Fruit fly (Drosophila melanogaster): ENCODE results near the gene Naprt.

Gene Naprt

dm6 chr2L:4224158-4224799 lies 26.4 kb upstream of the Naprt start (continued):
- TF ChIP-seq ind (GFP tag; optimal IDR thresholded peaks at IDR 0.05) (peak; percentile 43), grau (tag; optimal IDR thresholded peaks at IDR 0.05) (peak; percentile 4), mirr (GFP tag; optimal IDR thresholded peaks at IDR 0.05) (peak; percentile 88), insv (GFP tag; optimal IDR thresholded peaks at IDR 0.05) (peak in 1 of 2 experiments; percentile 20), CG7556 (GFP tag; optimal IDR thresholded peaks at IDR 0.05) (peak; percentile 25), nom (GFP tag; optimal IDR thresholded peaks at IDR 0.05) (peak; percentile 20), ara (GFP tag; IDR thresholded peaks at IDR 0.05) (no peak), CG10267 (tag; optimal IDR thresholded peaks at IDR 0.05) (peak; percentile 94), CG4424 (GFP tag; optimal IDR thresholded peaks at IDR 0.05) (peak; percentile 30), CG8478 (optimal IDR thresholded peaks at IDR 0.05) (no peak), so (GFP tag; IDR thresholded peaks at IDR 0.05) (peak; percentile 31; the same call in 1 of the 3 replicates), HLH54F (GFP tag; optimal IDR thresholded peaks at IDR 0.05) (peak; percentile 1), Taf1 (GFP tag; IDR thresholded peaks at IDR 0.05) (no peak), BtbVII (GFP tag; optimal IDR thresholded peaks at IDR 0.05) (no peak), Ets97D (GFP tag; optimal IDR thresholded peaks at IDR 0.05) (peak; percentile 37), Hmx (GFP tag; optimal IDR thresholded peaks at IDR 0.05) (peak; percentile 9), scrt (GFP tag; optimal IDR thresholded peaks at IDR 0.05) (peak; percentile 11), zfh2 (GFP tag; optimal IDR thresholded peaks at IDR 0.05) (peak; percentile 43), unc-4 (GFP tag; IDR thresholded peaks at IDR 0.05; ENCODE audit: partially characterized antibody) (no peak), CG3995 (GFP tag; optimal IDR thresholded peaks at IDR 0.05) (no peak), gcm (GFP tag; optimal IDR thresholded peaks at IDR 0.05) (peak; percentile 26), CG18262 (tag; optimal IDR thresholded peaks at IDR 0.05) (peak; percentile 1), Xbp1 (GFP tag; optimal IDR thresholded peaks at IDR 0.05) (no peak), CG15514 (GFP tag; optimal IDR thresholded peaks at IDR 0.05) (peak; percentile 40), zen (tag; optimal IDR thresholded peaks at IDR 0.05) (peak; percentile 1), sc (optimal IDR thresholded peaks at IDR 0.05) (no peak), sc (GFP tag; optimal IDR thresholded peaks at IDR 0.05) (no peak), CG15011 (GFP tag; optimal IDR thresholded peaks at IDR 0.05) (no peak), CG10431 (GFP tag; optimal IDR thresholded peaks at IDR 0.05) (peak; percentile 24), vvl (GFP tag; IDR thresholded peaks at IDR 0.05) (peak; percentile 53), trem (tag; optimal IDR thresholded peaks at IDR 0.05) (peak; percentile 23), CG9932 (GFP tag; IDR thresholded peaks at IDR 0.05) (peak; percentile 57), Doc2 (GFP tag; IDR thresholded peaks at IDR 0.05) (no peak), CG10462 (GFP tag; optimal IDR thresholded peaks at IDR 0.05) (no peak), lab (GFP tag; optimal IDR thresholded peaks at IDR 0.05) (peak; percentile 76), chif (GFP tag; optimal IDR thresholded peaks at IDR 0.05) (no peak), ci (GFP tag; IDR thresholded peaks at IDR 0.05) (peak; percentile 30; the same call in 1 of the 3 replicates), CG12659 (GFP tag; optimal IDR thresholded peaks at IDR 0.05) (peak; percentile 47), D (optimal IDR thresholded peaks at IDR 0.05) (no peak), D (GFP tag; optimal IDR thresholded peaks at IDR 0.05) (no peak), CG3407 (GFP tag; optimal IDR thresholded peaks at IDR 0.05) (peak; percentile 13), Fer3 (tag; optimal IDR thresholded peaks at IDR 0.05) (peak; percentile 52), CG6765 (GFP tag; optimal IDR thresholded peaks at IDR 0.05) (peak; percentile 6), PHDP (tag; optimal IDR thresholded peaks at IDR 0.05) (peak; percentile 28), GATAe (GFP tag; conservative IDR thresholded peaks at IDR 0.05) (peak; percentile 82), ap (GFP tag; IDR thresholded peaks at IDR 0.05) (no peak), CG17359 (tag; optimal IDR thresholded peaks at IDR 0.05) (peak; percentile 37), slbo (GFP tag; IDR thresholded peaks at IDR 0.05) (peak; percentile 55), YL-1 (GFP tag; optimal IDR thresholded peaks at IDR 0.05) (peak; percentile 22), CG18599 (GFP tag; optimal IDR thresholded peaks at IDR 0.05) (peak; percentile 55)
